Worm (Caenorhabditis elegans): Measurements from ENCODE around the gene Y39B6A.43.
A peak's percentile ranks its signal among the peaks of the same experiment; 100 is the strongest.

Y39B6A.43 gene

ce11 chrV:18980980-18981529, 13.4 kb upstream of the Y39B6A.43 start, which contains the start of the genes mrps-35 and sws-1 (continued):
- TF ChIP-seq aly-2 (tag; optimal IDR thresholded peaks at IDR 0.05) = no peak
- TF ChIP-seq nhr-11 (tag; optimal IDR thresholded peaks at IDR 0.05) = no peak
- TF ChIP-seq lin-13 (GFP tag; optimal IDR thresholded peaks at IDR 0.05) = no peak
- TF ChIP-seq gei-8 (GFP tag; optimal IDR thresholded peaks at IDR 0.05) = no peak
- TF ChIP-seq madf-5 (GFP tag; IDR thresholded peaks at IDR 0.05) = no peak
- TF ChIP-seq nhr-28 (tag; optimal IDR thresholded peaks at IDR 0.05) = peak; percentile 16
- no peak for TF ChIP-seq nhr-10 (tag; optimal IDR thresholded peaks at IDR 0.05)
- TF ChIP-seq dpl-1 (GFP tag; optimal IDR thresholded peaks at IDR 0.05) = peak; percentile 96
- TF ChIP-seq nhr-102 (tag; optimal IDR thresholded peaks at IDR 0.05) = no peak
- no peak for TF ChIP-seq lin-29 (GFP tag; IDR thresholded peaks at IDR 0.05)
- TF ChIP-seq Y48G9A.11 (GFP tag; IDR thresholded peaks at IDR 0.05) = peak; percentile 68
- no peak for TF ChIP-seq ztf-11 (tag; optimal IDR thresholded peaks at IDR 0.05)
- 0 out of 2 replicates have a peak, but pooled peaks have one; percentile 39 for TF ChIP-seq pha-4 (GFP tag; IDR thresholded peaks at IDR 0.05)
- no peak for TF ChIP-seq pha-4 (tag; optimal IDR thresholded peaks at IDR 0.05)
- TF ChIP-seq php-3 (GFP tag; IDR thresholded peaks at IDR 0.05) = no peak
- TF ChIP-seq ZK337.2 (GFP tag; IDR thresholded peaks at IDR 0.05) = peak; percentile 92
- TF ChIP-seq duxl-1 (tag; optimal IDR thresholded peaks at IDR 0.05; ENCODE audit: poor library complexity) = peak; percentile 70
- TF ChIP-seq ceh-32 (tag; optimal IDR thresholded peaks at IDR 0.05; ENCODE audit: poor library complexity) = no peak
- TF ChIP-seq snpc-4 (tag; optimal IDR thresholded peaks at IDR 0.05) = no peak
- TF ChIP-seq unc-62 (GFP tag; optimal IDR thresholded peaks at IDR 0.05 in 1 of 2) = peak in 1 of 2 experiments; percentile 11
- no peak for TF ChIP-seq unc-62 (tag; optimal IDR thresholded peaks at IDR 0.05)
- no peak for TF ChIP-seq zip-2 (tag; optimal IDR thresholded peaks at IDR 0.05)
- TF ChIP-seq F44E2.7 (GFP tag; IDR thresholded peaks at IDR 0.05) = no peak
- 0 out of 2 replicates have a peak, but pooled peaks have one; percentile 9 for TF ChIP-seq set-16 (GFP tag; IDR thresholded peaks at IDR 0.05)
- no peak for TF ChIP-seq nhr-41 (GFP tag; IDR thresholded peaks at IDR 0.05)
- no peak for TF ChIP-seq ces-1 (GFP tag; optimal IDR thresholded peaks at IDR 0.05)
- no peak for TF ChIP-seq saeg-2 (GFP tag; IDR thresholded peaks at IDR 0.05)
- TF ChIP-seq ctbp-1 (GFP tag; IDR thresholded peaks at IDR 0.05) = no peak
- peak; percentile 79 for TF ChIP-seq unc-130 (GFP tag; optimal IDR thresholded peaks at IDR 0.05)
- TF ChIP-seq ztf-7 (tag; optimal IDR thresholded peaks at IDR 0.05) = peak; percentile 10
- TF ChIP-seq dmd-6 (GFP tag; IDR thresholded peaks at IDR 0.05) = peak; percentile 64
- no peak for TF ChIP-seq nhr-111 (GFP tag; optimal IDR thresholded peaks at IDR 0.05)
- TF ChIP-seq fos-1 (tag; optimal IDR thresholded peaks at IDR 0.05) = no peak
- no peak for TF ChIP-seq zfp-2 (tag; optimal IDR thresholded peaks at IDR 0.05)
- TF ChIP-seq mdt-29 (GFP tag; IDR thresholded peaks at IDR 0.05) = no peak
- 0 out of 2 replicates have a peak, but pooled peaks have one; percentile 30 for TF ChIP-seq snpc-1.2 (GFP tag; IDR thresholded peaks at IDR 0.05)
- no peak for TF ChIP-seq hlh-30 (tag; optimal IDR thresholded peaks at IDR 0.05; ENCODE audit: insufficient read depth)
- TF ChIP-seq hlh-11 (tag; optimal IDR thresholded peaks at IDR 0.05) = peak; percentile 0
- peak in 1 of 2 experiments; percentile 77 for TF ChIP-seq lsy-2 (tag; optimal IDR thresholded peaks at IDR 0.05)
- no peak for TF ChIP-seq cey-2 (tag; optimal IDR thresholded peaks at IDR 0.05; ENCODE audit: borderline replicate concordance, insufficient read depth)
- no peak for TF ChIP-seq vab-7 (GFP tag; IDR thresholded peaks at IDR 0.05)
- no peak for TF ChIP-seq tag-97 (GFP tag; IDR thresholded peaks at IDR 0.05)
- no peak for TF ChIP-seq T26A8.4 (GFP tag; IDR thresholded peaks at IDR 0.05)
- TF ChIP-seq F37D6.2 (tag; optimal IDR thresholded peaks at IDR 0.05) = peak; percentile 18
- TF ChIP-seq nhr-6 (tag; optimal IDR thresholded peaks at IDR 0.05) = peak; percentile 67
- peak in 1 of 2 experiments; percentile 87 for TF ChIP-seq hif-1 (tag; optimal IDR thresholded peaks at IDR 0.05)
- TF ChIP-seq arid-1 (GFP tag; conservative IDR thresholded peaks at IDR 0.05) = no peak
- TF ChIP-seq nhr-76 (tag; optimal IDR thresholded peaks at IDR 0.05) = no peak
- TF ChIP-seq mdl-1 (tag; optimal IDR thresholded peaks at IDR 0.05) = no peak
- 0 out of 2 replicates have a peak, but pooled peaks have one; percentile 38 for TF ChIP-seq hmg-1.1 (GFP tag; IDR thresholded peaks at IDR 0.05)
- peak; percentile 92 for TF ChIP-seq dmd-9 (GFP tag; IDR thresholded peaks at IDR 0.05)

Measured in whole organism, L4 larva.